Fruit fly (Drosophila melanogaster) S2 (cell line): ENCODE measurements around the gene CG3347.

ENCODE experiments used
- CG8478 ChIP-seq: fragments of >200 bp; optimal IDR thresholded peaks from 2 replicates; lab custom pipeline; 2018
- CTCF ChIP-seq, 2 experiments: fragments of >200 bp; optimal IDR thresholded peaks; 2 replicates each; lab custom pipeline; 2018

The CG3347 gene

dm6 chr2L:3269137-3269536 lies at the start of gene CG3347:
TSS of gene CG3347 (plus strand) at chr2L:3269437.
- TF ChIP-seq CG8478 (no peak), CTCF (optimal IDR thresholded peaks at IDR 0.05; lab: Kevin White, UChicago) (no peak)

DNA sequence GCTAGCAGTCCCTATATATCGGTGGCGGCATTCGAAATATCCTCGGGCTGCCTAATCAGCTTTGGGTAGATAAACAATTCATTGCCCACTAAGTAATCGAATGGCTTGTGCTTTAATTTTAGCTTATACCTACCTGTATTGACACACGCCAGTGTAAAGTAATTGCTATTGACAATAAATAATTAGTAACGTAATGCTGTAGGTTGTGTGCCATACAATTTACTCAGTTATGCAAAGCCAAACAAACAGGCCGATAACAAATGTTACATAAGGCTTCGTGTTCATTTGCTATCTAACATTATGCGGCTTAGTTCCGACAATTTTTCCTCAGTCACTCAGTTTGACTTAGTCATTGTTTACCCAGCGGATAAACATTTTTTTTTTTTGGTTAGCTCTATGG lies 40.5 kb upstream of the CG3347 start:
- TF ChIP-seq CTCF (optimal IDR thresholded peaks at IDR 0.05; lab: Kevin White, UChicago), result no peak
- no peak for TF ChIP-seq CG8478

DNA sequence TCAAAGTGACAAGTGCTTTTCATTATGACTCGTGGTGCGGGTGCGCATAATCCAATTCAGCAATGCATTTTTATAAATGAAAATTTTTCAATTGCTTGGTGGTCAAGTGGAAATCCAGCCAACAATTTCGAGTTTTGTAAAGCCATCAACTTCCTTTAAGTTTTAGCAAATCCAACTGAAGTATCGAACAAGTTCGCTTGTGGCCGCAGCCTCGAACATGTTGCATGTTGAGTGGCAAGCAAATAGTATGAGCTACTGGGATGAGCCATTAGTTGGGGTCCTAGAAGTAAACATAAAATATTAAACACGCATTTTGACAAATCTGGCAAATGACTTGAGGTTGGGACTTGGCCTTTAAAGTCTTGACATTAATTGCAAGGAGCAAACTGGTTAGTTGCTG lies 38.0 kb upstream of the CG3347 start:
- TF ChIP-seq CG8478 (no peak), CTCF (optimal IDR thresholded peaks at IDR 0.05; lab: Kevin White, UChicago) (no peak)

DNA sequence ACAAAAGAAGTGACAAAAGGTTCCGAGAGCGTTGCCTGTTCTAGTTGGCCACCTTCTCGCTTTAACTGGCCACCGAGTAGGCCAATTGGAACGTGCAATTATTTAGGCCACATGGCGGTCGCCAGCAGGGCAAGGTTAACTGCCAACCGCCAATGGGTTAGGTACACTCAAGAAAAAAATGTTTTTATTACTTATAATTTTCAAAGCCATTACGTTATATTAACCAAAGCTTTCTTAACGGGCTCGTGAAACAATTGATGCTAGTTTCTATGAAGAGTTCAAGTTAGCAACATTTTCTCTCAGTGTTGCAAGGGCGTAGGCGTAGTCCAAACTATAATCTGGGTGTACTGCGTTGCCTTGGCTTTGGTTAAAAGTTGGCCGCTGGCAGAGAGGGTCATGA lies 23.2 kb upstream of the CG3347 start:
- TF ChIP-seq CG8478, result no peak
- no peak for TF ChIP-seq CTCF (optimal IDR thresholded peaks at IDR 0.05; lab: Kevin White, UChicago)

DNA sequence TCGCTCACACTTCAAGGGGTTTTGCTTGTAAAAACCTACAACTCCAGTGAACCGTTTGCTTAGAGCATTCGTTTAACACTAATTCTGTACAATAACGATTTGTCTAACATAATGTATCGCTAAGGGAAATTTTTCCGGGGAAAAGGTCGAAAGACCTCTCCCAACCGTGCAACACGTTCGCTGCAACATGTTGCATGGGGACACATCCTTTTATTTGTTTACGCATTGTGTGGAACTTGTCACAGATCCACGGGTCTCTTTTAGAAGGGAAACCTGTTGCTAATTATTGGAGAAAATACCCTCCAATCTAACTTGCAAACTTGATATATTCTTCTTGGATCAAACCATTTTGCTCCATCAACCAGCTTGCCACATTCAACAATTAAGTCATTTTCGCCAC lies 3.6 kb upstream of the CG3347 start:
- no peak for TF ChIP-seq CTCF (optimal IDR thresholded peaks at IDR 0.05; lab: Kevin White, UChicago)
- no peak for TF ChIP-seq CG8478

- TF ChIP-seq CTCF (optimal IDR thresholded peaks at IDR 0.05; lab: Kevin White, UChicago), result no peak
- no peak for TF ChIP-seq CG8478
Observed at dm6 chr2L:3278786-3279185, 9.5 kb downstream of the CG3347 start.

DNA sequence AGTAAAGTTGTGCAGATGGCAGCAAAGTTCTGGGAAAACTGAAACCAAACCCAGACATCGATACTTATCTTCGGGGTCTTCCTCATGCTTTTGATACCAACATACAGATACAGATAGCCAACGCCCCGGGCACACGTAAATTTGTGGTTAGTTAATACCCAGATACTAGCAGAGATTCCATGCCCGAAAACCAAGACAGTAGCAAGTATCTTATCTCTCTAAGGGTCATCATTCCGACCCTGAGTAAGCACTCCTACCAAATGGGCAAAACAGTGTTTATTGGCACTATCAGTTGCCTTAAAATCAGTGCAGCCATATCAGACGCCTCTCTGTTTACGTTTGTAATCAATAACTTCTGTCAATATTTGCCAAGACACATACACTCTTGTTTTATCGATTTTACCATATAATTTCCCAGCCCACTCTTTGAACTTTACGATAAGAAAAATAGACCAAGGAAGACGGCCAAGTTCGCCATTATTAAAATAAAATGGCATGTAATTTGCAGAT lies 11.3 kb downstream of the CG3347 start, which contains the start of gene OtopLb:
TSS of gene OtopLb (minus strand) at position 51 of the 510 bp plus-strand sequence.
- TF ChIP-seq CTCF (optimal IDR thresholded peaks at IDR 0.05; lab: Kevin White, UChicago) (no peak), CG8478 (no peak)

dm6 chr2L:3293718-3294340 lies 24.6 kb downstream of the CG3347 start:
- TF ChIP-seq CG8478 (no peak), CTCF (optimal IDR thresholded peaks at IDR 0.05; lab: Kevin White, UChicago) (no peak)

DNA sequence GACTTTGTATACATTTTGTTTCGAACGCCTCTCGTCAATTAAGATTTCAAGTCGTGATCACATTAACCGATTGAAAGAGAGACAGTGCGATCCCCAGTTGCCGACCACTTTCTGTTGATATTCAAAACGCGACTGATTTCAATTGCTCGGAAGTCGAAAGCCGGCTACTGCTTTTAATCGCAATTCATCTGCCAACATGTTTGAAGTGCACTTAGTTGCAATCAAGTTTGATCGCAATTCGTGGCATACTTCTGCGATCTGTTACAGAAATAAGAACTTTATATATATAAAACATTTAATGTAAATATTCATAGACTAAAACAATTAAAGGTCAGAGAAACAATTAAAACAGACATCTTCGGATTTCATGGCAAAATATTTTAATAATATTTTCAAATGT lies 25.3 kb downstream of the CG3347 start, which contains the start of gene CG9664:
TSS of gene CG9664 (minus strand) at position 135 of the 400 bp plus-strand sequence.
- TF ChIP-seq CTCF (optimal IDR thresholded peaks at IDR 0.05; lab: Kevin White, UChicago) (no peak), CG8478 (no peak)

DNA sequence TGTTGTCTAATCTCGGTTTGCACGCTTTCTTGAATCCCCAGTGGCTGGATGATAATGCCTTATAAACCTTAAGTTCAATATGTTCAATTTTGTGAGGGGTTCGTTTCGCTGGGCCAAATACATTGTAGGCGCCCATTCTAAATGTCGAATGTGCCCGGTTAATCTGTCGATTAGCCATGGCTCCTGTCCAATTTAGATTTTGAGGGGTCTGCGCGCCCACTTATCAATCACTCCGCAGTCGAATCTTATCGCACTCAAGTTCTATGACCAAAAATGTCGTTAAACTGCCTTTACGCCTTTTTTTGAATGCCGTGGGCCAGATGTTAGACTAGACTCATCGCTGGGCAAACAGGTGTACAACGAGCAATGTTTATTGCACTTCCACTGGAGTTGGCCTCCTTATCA lies 28.8 kb downstream of the CG3347 start:
- no peak for TF ChIP-seq CG8478
- no peak for TF ChIP-seq CTCF (optimal IDR thresholded peaks at IDR 0.05; lab: Kevin White, UChicago)

- TF ChIP-seq CG8478, result no peak
- TF ChIP-seq CTCF (optimal IDR thresholded peaks at IDR 0.05; lab: Kevin White, UChicago), result no peak
Observed at dm6 chr2L:3299142-3299541, 29.9 kb downstream of the CG3347 start.

- TF ChIP-seq CTCF (optimal IDR thresholded peaks at IDR 0.05; lab: Kevin White, UChicago), result no peak
- no peak for TF ChIP-seq CG8478
Observed at dm6 chr2L:3299803-3300202, 30.6 kb downstream of the CG3347 start.

DNA sequence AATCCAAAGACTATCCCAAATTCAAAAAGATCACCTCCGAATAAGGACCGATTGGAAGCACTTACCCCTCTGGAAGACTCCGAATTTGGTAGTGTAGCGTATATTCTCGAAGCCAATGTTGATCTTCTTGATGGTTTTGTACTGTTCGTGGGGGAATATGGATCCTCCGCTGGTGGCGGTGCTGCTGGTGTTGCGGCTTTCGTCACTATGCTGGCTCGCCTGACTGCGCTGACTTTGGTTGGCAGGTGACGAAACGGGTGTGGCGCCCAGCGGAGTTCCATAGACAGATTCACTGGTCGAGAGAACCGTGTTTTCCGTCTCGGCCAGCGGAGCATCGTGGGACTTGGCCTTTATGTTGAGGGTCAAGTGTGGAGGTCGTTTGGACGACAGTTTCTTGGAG lies 31.8 kb downstream of the CG3347 start:
- TF ChIP-seq CG8478, result no peak
- no peak for TF ChIP-seq CTCF (optimal IDR thresholded peaks at IDR 0.05; lab: Kevin White, UChicago)

- TF ChIP-seq CG8478 (no peak), CTCF (optimal IDR thresholded peaks at IDR 0.05; lab: Kevin White, UChicago) (no peak)
Observed at dm6 chr2L:3301755-3302499, 32.7 kb downstream of the CG3347 start.

DNA sequence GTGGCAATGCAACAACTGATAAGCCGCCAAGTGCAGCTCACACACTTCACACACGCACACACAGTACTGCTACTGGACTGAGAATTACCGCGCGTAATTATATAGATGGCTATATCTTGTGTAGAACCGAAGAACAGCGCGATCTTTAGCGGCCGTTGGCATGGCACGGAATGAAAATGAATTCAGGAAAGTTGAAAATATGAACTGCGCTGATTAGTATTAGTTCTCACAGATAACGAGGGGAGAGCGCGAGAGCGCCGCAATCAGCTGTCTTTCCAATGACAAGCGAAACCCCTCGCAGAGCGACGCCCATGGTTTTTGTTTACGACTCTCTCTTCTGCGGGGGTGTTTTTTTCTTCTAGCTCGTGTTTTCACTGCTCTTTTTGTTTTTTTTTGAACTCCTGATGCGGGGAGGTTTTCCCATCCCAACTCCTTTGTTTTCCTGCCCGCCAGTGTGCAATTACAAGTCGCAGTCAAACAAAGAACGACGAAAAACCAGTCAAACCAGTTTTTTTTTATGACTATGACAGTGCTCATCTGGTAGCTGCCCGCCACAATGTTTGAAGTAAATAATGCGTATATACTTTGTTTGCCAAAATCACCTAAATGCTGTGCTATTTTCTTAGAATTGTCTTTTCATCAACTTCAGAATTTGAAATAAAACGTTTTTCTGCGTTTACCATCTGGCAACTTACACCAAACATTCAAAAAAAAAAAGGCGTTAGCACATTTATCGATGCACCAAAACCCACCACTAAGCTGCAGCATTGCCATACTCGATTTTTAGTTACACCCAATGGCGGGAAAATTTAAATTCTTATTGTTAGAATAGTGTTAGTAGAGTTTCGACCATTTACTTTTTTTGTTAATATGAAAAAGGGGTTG lies 34.0 kb downstream of the CG3347 start, which contains the start of gene CG9663:
TSS of gene CG9663 (minus strand) at position 173 of the 885 bp plus-strand sequence.
- TF ChIP-seq CTCF (optimal IDR thresholded peaks at IDR 0.05; lab: Kevin White, UChicago), result peak in 1 of 2 experiments; percentile 29
- no peak for TF ChIP-seq CG8478
